Fruit fly (Drosophila melanogaster): ENCODE measurements around the gene GXIVsPLA2.

GXIVsPLA2 gene

DNA sequence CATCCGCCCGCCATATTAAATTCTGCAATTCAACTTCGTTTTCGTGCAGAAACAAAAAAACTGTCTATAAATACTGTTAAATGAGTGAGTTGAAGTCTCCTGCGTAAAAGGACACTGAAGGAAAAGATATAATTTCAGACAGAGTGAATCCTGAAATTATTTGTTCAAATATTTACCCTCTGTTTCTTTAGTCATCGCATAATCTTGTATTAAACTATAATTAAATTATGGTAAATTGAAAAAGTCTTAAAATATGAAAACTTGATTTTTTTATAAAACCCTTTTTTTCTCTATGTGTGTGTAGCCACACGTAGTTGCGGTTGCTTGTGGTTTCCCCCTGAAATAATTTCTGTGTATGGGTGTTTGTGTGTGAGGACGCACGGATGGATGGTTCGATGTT is 31.5 kb upstream of the GXIVsPLA2 start (continued):
- TF ChIP-seq Hr39 (GFP tag; optimal IDR thresholded peaks at IDR 0.05) (no peak), Smox (GFP tag; optimal IDR thresholded peaks at IDR 0.05) (peak; percentile 16), pdm3 (GFP tag; optimal IDR thresholded peaks at IDR 0.05) (peak; percentile 8), dsx (GFP tag; optimal IDR thresholded peaks at IDR 0.05; ENCODE audit: poor library complexity, severe bottlenecking) (no peak), salr (GFP tag; optimal IDR thresholded peaks at IDR 0.05) (no peak), CG15336 (GFP tag; IDR thresholded peaks at IDR 0.05) (no peak), ss (GFP tag; optimal IDR thresholded peaks at IDR 0.05) (no peak), fd59A (GFP tag; optimal IDR thresholded peaks at IDR 0.05) (no peak), CG6276 (GFP tag; optimal IDR thresholded peaks at IDR 0.05) (no peak), CG11294 (GFP tag; IDR thresholded peaks at IDR 0.05) (no peak)

DNA sequence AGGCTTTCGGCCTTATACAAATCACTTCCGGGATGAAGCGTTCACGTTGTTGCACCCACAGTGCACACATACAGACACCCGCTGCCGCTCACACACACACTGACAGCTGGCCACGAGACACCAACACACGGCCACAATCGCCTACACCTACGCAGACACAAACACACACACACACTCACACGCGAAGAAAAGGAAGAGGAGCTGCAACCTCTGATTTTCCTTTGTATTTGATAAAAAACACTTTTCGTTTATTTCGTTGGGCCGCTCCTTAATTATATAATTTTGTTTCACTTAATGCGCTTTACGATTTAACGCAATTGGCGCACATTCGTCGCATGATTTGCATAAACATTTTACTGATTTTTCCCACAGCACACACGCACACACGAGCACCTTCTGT is 30.6 kb upstream of the GXIVsPLA2 start:
- TF ChIP-seq eg (GFP tag; IDR thresholded peaks at IDR 0.05), result 0 out of 3 replicates have a peak, but pooled peaks have one; percentile 19
- no peak for TF ChIP-seq Hr38 (GFP tag; optimal IDR thresholded peaks at IDR 0.05)

DNA sequence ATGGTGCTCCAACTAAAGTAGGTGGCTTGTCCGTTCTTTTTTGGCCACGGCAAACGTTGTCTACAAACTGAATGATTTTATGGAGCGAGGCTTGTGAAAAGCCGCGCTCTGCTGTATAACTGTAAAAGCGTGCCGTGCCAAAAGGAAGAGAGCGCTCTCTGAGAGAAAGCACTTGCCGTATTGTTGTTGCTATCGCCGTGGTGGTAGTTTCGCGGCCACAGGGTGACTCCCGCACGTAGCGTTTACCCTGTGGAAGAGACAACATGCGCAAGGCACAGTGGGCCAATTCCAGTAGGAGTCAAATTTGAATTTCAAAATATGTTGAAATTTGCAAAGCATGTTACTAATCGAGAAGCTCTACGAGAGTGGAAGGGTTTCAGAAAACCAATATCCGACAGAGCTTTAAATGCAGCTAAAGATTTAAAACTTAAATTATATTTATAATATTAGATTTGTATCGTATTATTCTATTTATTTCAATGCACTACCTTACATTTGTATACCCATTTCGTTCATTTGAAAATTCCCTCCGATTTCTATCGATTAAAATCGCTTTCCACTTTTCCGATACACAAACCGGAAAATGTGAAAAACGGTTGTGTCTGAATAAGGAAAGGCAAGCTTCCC is 30.0 kb upstream of the GXIVsPLA2 start, which contains the start of gene sff:
Gene sff, minus strand, starts transcription at position 51 of the 627 bp plus-strand sequence.
- TF ChIP-seq CG6163 (GFP tag; IDR thresholded peaks at IDR 0.05) (peak; percentile 68), Smox (GFP tag; optimal IDR thresholded peaks at IDR 0.05) (peak; percentile 25), spab (GFP tag; optimal IDR thresholded peaks at IDR 0.05) (peak; percentile 19), Eip78C (GFP tag) (peak; percentile 86), Sox14 (GFP tag; optimal IDR thresholded peaks at IDR 0.05) (peak; percentile 1), Sox102F (GFP tag; optimal IDR thresholded peaks at IDR 0.05) (no peak), fd59A (GFP tag; optimal IDR thresholded peaks at IDR 0.05) (no peak), Eip93F (GFP tag; optimal IDR thresholded peaks at IDR 0.05) (no peak), CG3032 (tag; optimal IDR thresholded peaks at IDR 0.05) (peak; percentile 59), achi (GFP tag; optimal IDR thresholded peaks at IDR 0.05) (peak; percentile 59), eg (GFP tag; IDR thresholded peaks at IDR 0.05) (peak; percentile 80), fd85E (GFP tag; optimal IDR thresholded peaks at IDR 0.05) (no peak), acj6 (GFP tag; optimal IDR thresholded peaks at IDR 0.05) (peak; percentile 50), CG6808 (GFP tag; optimal IDR thresholded peaks at IDR 0.05) (peak; percentile 25), CG10631 (GFP tag; optimal IDR thresholded peaks at IDR 0.05) (peak; percentile 54), salr (GFP tag; optimal IDR thresholded peaks at IDR 0.05) (peak; percentile 35 to 45), CG8319 (GFP tag; optimal IDR thresholded peaks at IDR 0.05) (no peak), Ets21C (GFP tag; optimal IDR thresholded peaks at IDR 0.05) (no peak), CG16779 (tag; optimal IDR thresholded peaks at IDR 0.05) (peak; percentile 50), CG8119 (GFP tag; IDR thresholded peaks at IDR 0.05) (peak; percentile 75), CG11902 (GFP tag; optimal IDR thresholded peaks at IDR 0.05) (no peak), Eip75B (GFP tag; optimal IDR thresholded peaks at IDR 0.05) (no peak), svp (GFP tag) (no peak), OdsH (GFP tag; optimal IDR thresholded peaks at IDR 0.05) (peak; percentile 61), Gug (GFP tag; IDR thresholded peaks at IDR 0.05) (peak; percentile 62), CG8632 (GFP tag; optimal IDR thresholded peaks at IDR 0.05) (peak; percentile 22), CG3919 (GFP tag; optimal IDR thresholded peaks at IDR 0.05) (peak; percentile 45), Hr39 (GFP tag; optimal IDR thresholded peaks at IDR 0.05) (peak; percentile 11), ss (GFP tag; optimal IDR thresholded peaks at IDR 0.05) (peak; percentile 14 to 47), dsx (GFP tag; optimal IDR thresholded peaks at IDR 0.05; ENCODE audit: poor library complexity, severe bottlenecking) (peak; percentile 10), Met (GFP tag; optimal IDR thresholded peaks at IDR 0.05) (peak; percentile 30), Hr4 (GFP tag; optimal IDR thresholded peaks at IDR 0.05) (peak; percentile 78), CG11294 (GFP tag; IDR thresholded peaks at IDR 0.05) (peak; percentile 55), cyc (GFP tag; optimal IDR thresholded peaks at IDR 0.05) (no peak), fkh (GFP tag; optimal IDR thresholded peaks at IDR 0.05) (peak; percentile 69), pdm3 (GFP tag; optimal IDR thresholded peaks at IDR 0.05) (peak; percentile 37), CG32006 (GFP tag; optimal IDR thresholded peaks at IDR 0.05) (peak; percentile 80), Ets96B (tag; optimal IDR thresholded peaks at IDR 0.05) (peak; percentile 52), Blimp-1 (GFP tag; optimal IDR thresholded peaks at IDR 0.05) (no peak), CG34406 (GFP tag; optimal IDR thresholded peaks at IDR 0.05) (peak; percentile 58), CG10669 (GFP tag; optimal IDR thresholded peaks at IDR 0.05) (peak; percentile 52), CG6792 (GFP tag; optimal IDR thresholded peaks at IDR 0.05) (peak; percentile 14), esn (GFP tag; optimal IDR thresholded peaks at IDR 0.05) (peak; percentile 13)

Measured in whole organism, prepupa.